Worm (Caenorhabditis elegans): ENCODE data around the gene cdc-37.

DNA sequence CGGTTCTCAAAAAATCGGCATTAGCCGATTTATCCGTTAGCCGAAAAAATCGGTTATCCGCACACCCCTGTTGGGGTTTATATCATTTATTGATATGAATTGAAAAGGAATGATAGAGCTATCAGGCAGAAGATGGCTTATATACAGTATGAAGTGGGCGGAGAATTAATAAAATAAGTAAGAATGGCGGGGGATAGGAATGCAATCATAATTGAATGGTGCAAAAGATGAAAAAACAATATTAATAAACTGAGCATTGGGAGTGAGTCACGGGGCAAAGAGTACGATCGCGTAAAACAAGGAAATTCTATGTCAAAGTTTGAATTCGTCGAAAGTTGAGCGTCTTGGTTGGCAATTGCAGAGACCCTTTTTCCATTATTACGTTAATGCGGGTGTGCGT lies 43.6 kb downstream of the cdc-37 start, which contains the start of gene T27A1.2:
- TF ChIP-seq him-1 (tag; optimal IDR thresholded peaks at IDR 0.05) (no peak), dao-5 (tag; optimal IDR thresholded peaks at IDR 0.05) (no peak), W03F9.2 (tag; optimal IDR thresholded peaks at IDR 0.05) (no peak)
